Fruit fly (Drosophila melanogaster) whole organism, embryonic: ENCODE measurements around the gene tok.
A peak's percentile ranks its signal among the peaks of the same experiment; 100 is the strongest.

ENCODE experiments used
- Atf3 ChIP-seq: fragments of 200-800 bp; sonication (Bioruptor generic); optimal IDR thresholded peaks from 3 replicates; lab custom pipeline; 2016; ENCODE audit warnings: missing biosample characterization, missing genetic modification characterization
- CG1024 ChIP-seq: fragments of 200-800 bp; sonication (Bioruptor generic); IDR thresholded peaks from 2 replicates; pipeline ENCODE4 v1.3.6; 2022; ENCODE audit warnings: missing biosample characterization, missing genetic modification characterization
- CG11504 ChIP-seq: fragments of 200-800 bp; sonication (Bioruptor generic); optimal IDR thresholded peaks from 3 replicates; lab custom pipeline; 2019; ENCODE audit warnings: missing biosample characterization, mild to moderate bottlenecking, missing genetic modification characterization, moderate library complexity
- CG11723 ChIP-seq: fragments of 200-800 bp; sonication (Bioruptor generic); optimal IDR thresholded peaks from 2 replicates; lab custom pipeline; 2017; ENCODE audit warnings: missing biosample characterization, mild to moderate bottlenecking, missing genetic modification characterization
- CG12071 ChIP-seq: fragments of 200-800 bp; sonication (Bioruptor generic); optimal IDR thresholded peaks from 3 replicates; lab custom pipeline; 2018; ENCODE audit warnings: missing biosample characterization, mild to moderate bottlenecking, missing genetic modification characterization
- CG12219 ChIP-seq: fragments of 200-800 bp; sonication (Bioruptor generic); optimal IDR thresholded peaks from 3 replicates; lab custom pipeline; 2018; ENCODE audit warnings: missing biosample characterization, mild to moderate bottlenecking, missing genetic modification characterization
- CG15479 ChIP-seq: fragments of 200-800 bp; sonication (Bioruptor generic); optimal IDR thresholded peaks from 3 replicates; lab custom pipeline; 2019; ENCODE audit warnings: missing biosample characterization, mild to moderate bottlenecking, missing genetic modification characterization, moderate library complexity
- CG18011 ChIP-seq: fragments of 200-800 bp; sonication (Bioruptor generic); optimal IDR thresholded peaks from 2 replicates; lab custom pipeline; 2017; ENCODE audit warnings: missing biosample characterization, missing genetic modification characterization, mild to moderate bottlenecking, moderate library complexity, missing genotype
- CG18476 ChIP-seq: fragments of 200-800 bp; sonication (Bioruptor generic); optimal IDR thresholded peaks from 2 replicates; lab custom pipeline; 2016; ENCODE audit warnings: missing biosample characterization, mild to moderate bottlenecking, missing genetic modification characterization
- CG30020 ChIP-seq: fragments of 200-800 bp; optimal IDR thresholded peaks from 2 replicates; lab custom pipeline; 2019; ENCODE audit warnings: missing biosample characterization, mild to moderate bottlenecking, missing genetic modification characterization, moderate library complexity
- CG4282 ChIP-seq: fragments of 200-800 bp; sonication (Bioruptor generic); optimal IDR thresholded peaks from 2 replicates; lab custom pipeline; 2016; ENCODE audit warnings: missing biosample characterization, missing genetic modification characterization
- CG4328 ChIP-seq: fragments of 200-800 bp; sonication (Bioruptor generic); optimal IDR thresholded peaks from 3 replicates; lab custom pipeline; 2017; ENCODE audit warnings: missing biosample characterization, missing genetic modification reagents, missing genetic modification characterization
- CG5245 ChIP-seq: fragments of 200-800 bp; sonication (Bioruptor generic); optimal IDR thresholded peaks from 3 replicates; lab custom pipeline; 2016; ENCODE audit warnings: missing biosample characterization, missing genetic modification characterization
- CG7271 ChIP-seq: fragments of 200-800 bp; sonication (Bioruptor generic); optimal IDR thresholded peaks from 2 replicates; lab custom pipeline; 2018; ENCODE audit warnings: missing biosample characterization, mild to moderate bottlenecking, missing genetic modification characterization, moderate library complexity
- CG7357 ChIP-seq: fragments of 200-800 bp; sonication (Bioruptor generic); IDR thresholded peaks from 3 replicates; pipeline ENCODE4 v1.3.6; 2022; ENCODE audit warnings: missing biosample characterization, missing genetic modification characterization
- CG9797 ChIP-seq: fragments of 200-800 bp; sonication (Bioruptor generic); optimal IDR thresholded peaks from 3 replicates; lab custom pipeline; 2018; ENCODE audit warnings: missing biosample characterization, mild to moderate bottlenecking, missing genetic modification characterization
- CHES-1-like ChIP-seq: fragments of 200-800 bp; sonication (Bioruptor generic); optimal IDR thresholded peaks from 2 replicates; lab custom pipeline; 2016; ENCODE audit warnings: missing biosample characterization, missing genetic modification characterization
- Camta ChIP-seq: fragments of 200-800 bp; sonication (Bioruptor generic); optimal IDR thresholded peaks from 2 replicates; lab custom pipeline; 2016; ENCODE audit warnings: missing biosample characterization, missing genetic modification characterization
- Dref ChIP-seq: fragments of 200-800 bp; sonication (Bioruptor generic); IDR thresholded peaks from 2 replicates; pipeline ENCODE4 v1.3.6; 2022; ENCODE audit warnings: missing biosample characterization, missing genetic modification characterization
- H15 ChIP-seq: fragments of 200-800 bp; sonication (Bioruptor generic); IDR thresholded peaks from 3 replicates; pipeline ENCODE4 v1.3.6; 2022; ENCODE audit warnings: missing biosample characterization, missing genetic modification characterization
- Hmr ChIP-seq: fragments of 200-800 bp; sonication (Bioruptor generic); optimal IDR thresholded peaks from 3 replicates; lab custom pipeline; 2017; ENCODE audit warnings: mild to moderate bottlenecking, missing biosample characterization, missing genetic modification reagents, missing genetic modification characterization
- Hsf ChIP-seq: fragments of 200-800 bp; sonication (Bioruptor generic); optimal IDR thresholded peaks from 3 replicates; lab custom pipeline; 2016; ENCODE audit warnings: missing biosample characterization, missing genetic modification characterization
- Mrtf ChIP-seq: fragments of 200-800 bp; sonication (Bioruptor generic); IDR thresholded peaks from 3 replicates; pipeline ENCODE4 v1.3.6; 2022; ENCODE audit warnings: missing biosample characterization, missing genetic modification characterization
- Pdp1 ChIP-seq, 2 experiments: fragments of 200-800 bp; sonication (Bioruptor generic); optimal IDR thresholded peaks; 3 replicates each; lab custom pipeline; 2016; ENCODE audit warnings: missing biosample characterization in 2 of 2, missing genetic modification characterization in 2 of 2, mild to moderate bottlenecking in 1 of 2, moderate library complexity in 1 of 2
- Poxn ChIP-seq: fragments of 200-800 bp; sonication (Bioruptor generic); IDR thresholded peaks from 2 replicates; pipeline ENCODE4 v1.3.6; 2022; ENCODE audit warnings: missing biosample characterization, missing genetic modification characterization
- Ravus ChIP-seq: fragments of 200-800 bp; sonication (Bioruptor generic); IDR thresholded peaks from 2 replicates; pipeline ENCODE4 v1.3.6; 2022; ENCODE audit warnings: missing biosample characterization, missing genetic modification characterization
- Sin3A ChIP-seq: fragments of >200 bp; optimal IDR thresholded peaks from 2 replicates; lab custom pipeline; 2018
- Taf1 ChIP-seq: fragments of 200-800 bp; sonication (Bioruptor generic); IDR thresholded peaks from 2 replicates; pipeline ENCODE4 v1.3.6; 2022; ENCODE audit warnings: missing biosample characterization, missing genetic modification characterization
- amos ChIP-seq: fragments of 200-800 bp; sonication (Bioruptor generic); IDR thresholded peaks from 2 replicates; pipeline ENCODE4 v1.3.6; 2022; ENCODE audit warnings: missing biosample characterization, missing genetic modification characterization; ENCODE audit not compliant: partially characterized antibody
- ato ChIP-seq: fragments of 200-800 bp; sonication (Bioruptor generic); IDR thresholded peaks from 2 replicates; pipeline ENCODE4 v1.3.6; 2022; ENCODE audit warnings: missing biosample characterization, missing genetic modification characterization; ENCODE audit not compliant: partially characterized antibody
- bbx ChIP-seq: fragments of 200-800 bp; sonication (Bioruptor generic); IDR thresholded peaks from 2 replicates; pipeline ENCODE4 v1.3.6; 2022; ENCODE audit warnings: missing biosample characterization, missing genetic modification characterization; ENCODE audit not compliant: partially characterized antibody
- chif ChIP-seq, 2 experiments: fragments of 200-800 bp; sonication (Bioruptor generic); optimal IDR thresholded peaks; 3 replicates each; lab custom pipeline; 2016; ENCODE audit warnings: missing biosample characterization in 2 of 2, missing genetic modification characterization in 2 of 2
- chn ChIP-seq: fragments of 200-800 bp; sonication (Bioruptor generic); optimal IDR thresholded peaks from 2 replicates; lab custom pipeline; 2016; ENCODE audit warnings: missing biosample characterization, missing genetic modification characterization
- danr ChIP-seq: fragments of 200-800 bp; sonication (Bioruptor generic); IDR thresholded peaks from 2 replicates; pipeline ENCODE4 v1.3.6; 2022; ENCODE audit warnings: missing biosample characterization, missing genetic modification characterization
- eyg ChIP-seq: fragments of 200-800 bp; sonication (Bioruptor generic); optimal IDR thresholded peaks from 3 replicates; lab custom pipeline; 2016; ENCODE audit warnings: missing biosample characterization, missing genetic modification characterization
- grau ChIP-seq: fragments of 200-800 bp; optimal IDR thresholded peaks from 3 replicates; lab custom pipeline; 2019; ENCODE audit warnings: missing biosample characterization, mild to moderate bottlenecking, missing genetic modification characterization, moderate library complexity
- odd ChIP-seq: fragments of 200-800 bp; sonication (Bioruptor generic); optimal IDR thresholded peaks from 2 replicates; lab custom pipeline; 2017; ENCODE audit warnings: missing biosample characterization, mild to moderate bottlenecking, missing genetic modification characterization
- peb ChIP-seq: fragments of 200-800 bp; sonication (Bioruptor generic); IDR thresholded peaks from 2 replicates; pipeline ENCODE4 v1.3.6; 2022; ENCODE audit warnings: missing biosample characterization, missing genetic modification characterization
- slbo ChIP-seq: fragments of 200-800 bp; sonication (Bioruptor generic); IDR thresholded peaks from 2 replicates; pipeline ENCODE4 v1.3.6; 2022; ENCODE audit warnings: missing biosample characterization, missing genetic modification characterization
- sna ChIP-seq: fragments of 200-800 bp; sonication (Bioruptor generic); IDR thresholded peaks from 2 replicates; pipeline ENCODE4 v1.3.6; 2022; ENCODE audit warnings: missing biosample characterization, missing genetic modification characterization; ENCODE audit not compliant: partially characterized antibody
- sqz ChIP-seq: fragments of 200-800 bp; sonication (Bioruptor generic); optimal IDR thresholded peaks from 3 replicates; lab custom pipeline; 2018; ENCODE audit warnings: missing biosample characterization, mild to moderate bottlenecking, missing genetic modification characterization
- sr ChIP-seq: fragments of 200-800 bp; sonication (Bioruptor generic); IDR thresholded peaks from 3 replicates; pipeline ENCODE4 v1.3.6; 2022; ENCODE audit warnings: missing biosample characterization, missing genetic modification characterization
- ssp ChIP-seq: fragments of 200-800 bp; sonication (Bioruptor generic); IDR thresholded peaks from 2 replicates; pipeline ENCODE4 v1.3.6; 2022; ENCODE audit warnings: missing biosample characterization, missing genetic modification characterization
- sug ChIP-seq: fragments of 200-800 bp; optimal IDR thresholded peaks from 2 replicates; lab custom pipeline; 2019; ENCODE audit warnings: missing biosample characterization, mild to moderate bottlenecking, missing genetic modification characterization, moderate library complexity
- zen ChIP-seq: fragments of 200-800 bp; sonication (Bioruptor generic); optimal IDR thresholded peaks from 3 replicates; lab custom pipeline; 2018; ENCODE audit warnings: missing biosample characterization, mild to moderate bottlenecking, missing genetic modification characterization, moderate library complexity
- zen2 ChIP-seq: fragments of 200-800 bp; sonication (Bioruptor generic); IDR thresholded peaks from 3 replicates; pipeline ENCODE4 v1.3.6; 2022; ENCODE audit warnings: missing biosample characterization, missing genetic modification characterization; ENCODE audit not compliant: partially characterized antibody
- zf30C ChIP-seq: fragments of 200-800 bp; sonication (Bioruptor generic); optimal IDR thresholded peaks from 3 replicates; lab custom pipeline; 2018; ENCODE audit warnings: missing biosample characterization, mild to moderate bottlenecking, missing genetic modification characterization

Gene tok

DNA sequence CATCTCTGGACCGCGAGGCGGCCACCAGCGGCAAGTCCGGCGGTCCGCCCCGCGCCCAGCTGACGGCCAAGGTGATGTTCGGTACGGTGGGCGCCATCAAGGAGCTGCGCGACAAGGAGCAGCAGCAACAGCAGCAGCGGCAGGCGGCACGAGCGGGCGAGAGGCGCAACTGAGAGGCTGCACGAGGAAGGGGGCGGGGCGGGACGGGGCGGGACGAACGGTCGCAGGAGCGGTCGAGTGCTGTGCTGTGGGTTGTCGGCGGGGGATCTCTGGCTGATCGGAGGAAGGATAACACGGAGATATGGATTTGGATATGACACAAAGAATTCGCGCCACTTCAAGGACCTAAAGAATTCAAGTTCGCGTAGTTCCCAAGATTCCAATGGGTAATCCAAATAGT is 50.1 kb downstream of the tok start (continued):
- TF ChIP-seq Atf3 (GFP tag; lab: Kevin White, UChicago) (no peak), slbo (GFP tag; lab: Robert Waterston, UW) (0 out of 2 replicates have a peak, but pooled peaks have one; percentile 8), danr (GFP tag; lab: Robert Waterston, UW) (no peak)

DNA sequence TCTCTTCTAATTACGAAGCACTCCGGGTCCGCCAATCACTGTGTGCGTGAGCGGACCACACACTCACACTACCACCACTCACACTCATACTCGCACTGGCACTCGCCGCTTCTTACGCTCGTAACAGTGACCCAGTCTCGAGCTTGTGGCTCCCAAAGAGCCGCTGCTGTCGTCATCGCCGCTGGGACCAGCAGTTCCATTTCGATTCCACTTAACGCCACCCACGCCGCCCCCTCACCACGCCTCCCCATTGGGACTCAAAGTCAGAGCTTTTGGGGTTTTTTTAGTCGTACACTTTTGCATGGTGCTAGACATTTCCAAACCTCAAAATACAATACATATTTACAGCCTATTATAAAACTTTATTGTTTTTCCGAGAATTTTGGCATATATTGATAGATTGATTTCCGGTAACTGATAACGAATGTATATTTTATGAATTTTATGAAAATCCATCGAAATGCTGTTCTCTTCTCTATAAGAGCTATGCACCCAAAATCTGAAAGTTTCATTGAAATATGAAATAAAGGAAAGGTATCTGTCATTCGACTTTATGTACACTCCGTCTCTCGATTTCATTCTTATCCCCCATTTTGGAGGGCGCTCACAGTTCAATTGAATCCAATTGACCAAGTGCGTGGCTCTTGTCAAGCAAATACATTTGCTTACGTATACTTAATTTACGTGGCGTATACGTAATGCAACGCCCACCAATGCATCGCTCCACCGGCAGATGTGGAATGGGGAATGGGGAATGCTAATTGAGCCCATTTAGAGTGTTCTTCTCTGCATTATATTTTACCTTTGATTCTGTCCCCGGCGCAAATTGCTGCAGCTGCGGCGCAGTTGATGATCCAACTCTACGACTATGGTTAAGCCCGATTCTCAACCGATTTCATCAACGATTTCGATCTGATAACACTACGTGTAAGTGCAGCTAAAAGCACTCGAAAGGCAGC is 52.1 kb downstream of the tok start, which contains the start of gene CG42331:
TSS of gene CG42331 (plus strand) at position 909 of the 959 bp plus-strand sequence.
- TF ChIP-seq CG11504 (tag; lab: Kevin White, UChicago) (peak; percentile 77), Mrtf (no peak), odd (GFP tag; lab: Kevin White, UChicago) (peak; percentile 24), H15 (GFP tag; lab: Robert Waterston, UW) (peak; percentile 42; the same call in 1 of the 3 replicates), zen2 (GFP tag; lab: Robert Waterston, UW) (0 out of 3 replicates have a peak, but pooled peaks have one; percentile 40), CG18011 (GFP tag; lab: Kevin White, UChicago) (no peak), eyg (peak; percentile 33), chif (GFP tag; optimal IDR thresholded peaks at IDR 0.05; lab: Kevin White, UChicago) (peak; percentile 45 to 51), CG5245 (peak; percentile 23), ato (GFP tag; lab: Robert Waterston, UW) (no peak), Ravus (no peak; the same call in 1 of the 2 replicates), CG18476 (no peak), CHES-1-like (GFP tag; lab: Kevin White, UChicago) (peak; percentile 17), CG4282 (GFP tag; lab: Kevin White, UChicago) (no peak), CG9797 (no peak), CG30020 (tag; lab: Kevin White, UChicago) (no peak), CG4328 (GFP tag; lab: Kevin White, UChicago) (peak; percentile 9), peb (GFP tag; lab: Robert Waterston, UW) (no peak), bbx (GFP tag; lab: Robert Waterston, UW) (no peak), zf30C (no peak), Hmr (GFP tag; lab: Kevin White, UChicago) (peak; percentile 81), CG1024 (GFP tag; lab: Robert Waterston, UW) (no peak), Dref (GFP tag; lab: Robert Waterston, UW) (no peak), grau (tag; lab: Kevin White, UChicago) (peak; percentile 72), sqz (peak; percentile 16), Sin3A (no peak), sug (tag; lab: Kevin White, UChicago) (peak; percentile 92), chn (no peak), Taf1 (no peak), Camta (GFP tag; lab: Kevin White, UChicago) (peak; percentile 39), zen (tag; lab: Kevin White, UChicago) (no peak), Poxn (GFP tag; lab: Robert Waterston, UW) (no peak), amos (GFP tag; lab: Robert Waterston, UW) (no peak), CG11723 (GFP tag; lab: Kevin White, UChicago) (peak; percentile 14), CG12071 (peak; percentile 18), sr (GFP tag; lab: Robert Waterston, UW) (peak; percentile 66; the same call in 2 of the 3 replicates), CG12219 (GFP tag; lab: Kevin White, UChicago) (peak; percentile 29), CG7357 (no peak), sna (GFP tag; lab: Robert Waterston, UW) (no peak), CG15479 (GFP tag; lab: Kevin White, UChicago) (no peak), Hsf (peak; percentile 56), Pdp1 (GFP tag; optimal IDR thresholded peaks at IDR 0.05; lab: Kevin White, UChicago) (peak; percentile 45 to 48), ssp (GFP tag; lab: Robert Waterston, UW) (no peak), CG7271 (tag; lab: Kevin White, UChicago) (no peak)
